Fruit fly (Drosophila melanogaster) whole organism, embryonic: Measurements from ENCODE around the gene BHD.

Experiments
- CG10321 ChIP-seq: fragments of 200-800 bp; sonication (Bioruptor generic); IDR thresholded peaks from 2 replicates; pipeline ENCODE4 v1.3.6; 2022; ENCODE audit warnings: missing biosample characterization, missing genetic modification characterization
- CG11504 ChIP-seq: fragments of 200-800 bp; sonication (Bioruptor generic); optimal IDR thresholded peaks from 3 replicates; lab custom pipeline; 2019; ENCODE audit warnings: missing biosample characterization, mild to moderate bottlenecking, missing genetic modification characterization, moderate library complexity
- CG12104 ChIP-seq: fragments of 200-800 bp; sonication (Bioruptor generic); optimal IDR thresholded peaks from 3 replicates; lab custom pipeline; 2016; ENCODE audit warnings: missing biosample characterization, missing genetic modification characterization
- CG12299 ChIP-seq: fragments of 200-800 bp; sonication (Bioruptor generic); optimal IDR thresholded peaks from 2 replicates; lab custom pipeline; 2018; ENCODE audit warnings: missing biosample characterization, mild to moderate bottlenecking, missing genetic modification characterization
- CG1529 ChIP-seq: fragments of 200-800 bp; sonication (Bioruptor generic); optimal IDR thresholded peaks from 3 replicates; lab custom pipeline; 2018; ENCODE audit warnings: missing biosample characterization, missing genetic modification characterization
- CG15514 ChIP-seq: fragments of 200-800 bp; sonication (Bioruptor generic); optimal IDR thresholded peaks from 3 replicates; lab custom pipeline; 2017; ENCODE audit warnings: missing biosample characterization, missing genetic modification characterization, mild to moderate bottlenecking, moderate library complexity, missing genetic modification reagents
- CG16779 ChIP-seq: fragments of 200-800 bp; sonication (Bioruptor generic); IDR thresholded peaks from 2 replicates; pipeline ENCODE4 v1.3.6; 2022; ENCODE audit warnings: missing biosample characterization, missing genetic modification characterization
- CG17328 ChIP-seq: fragments of 200-800 bp; sonication (Bioruptor generic); IDR thresholded peaks from 2 replicates; pipeline ENCODE4 v1.3.6; 2022; ENCODE audit warnings: missing biosample characterization, missing genetic modification characterization
- CG17361 ChIP-seq: fragments of 200-800 bp; sonication (Bioruptor generic); IDR thresholded peaks from 3 replicates; pipeline ENCODE4 v1.3.6; 2022; ENCODE audit warnings: missing biosample characterization, missing genetic modification characterization
- CG17385 ChIP-seq: fragments of 200-800 bp; sonication (Bioruptor generic); optimal IDR thresholded peaks from 3 replicates; lab custom pipeline; 2018; ENCODE audit warnings: missing biosample characterization, mild to moderate bottlenecking, missing genetic modification characterization
- CG17912 ChIP-seq: fragments of 200-800 bp; sonication (Bioruptor generic); optimal IDR thresholded peaks from 2 replicates; lab custom pipeline; 2018; ENCODE audit warnings: missing biosample characterization, mild to moderate bottlenecking, missing genetic modification characterization
- CG18476 ChIP-seq: fragments of 200-800 bp; sonication (Bioruptor generic); optimal IDR thresholded peaks from 2 replicates; lab custom pipeline; 2016; ENCODE audit warnings: missing biosample characterization, mild to moderate bottlenecking, missing genetic modification characterization
- CG18764 ChIP-seq: fragments of 200-800 bp; sonication (Bioruptor generic); optimal IDR thresholded peaks from 3 replicates; lab custom pipeline; 2016; ENCODE audit warnings: missing biosample characterization, missing genetic modification characterization
- CG2129 ChIP-seq: fragments of 200-800 bp; sonication (Bioruptor generic); IDR thresholded peaks from 2 replicates; pipeline ENCODE4 v1.3.6; 2022; ENCODE audit warnings: missing biosample characterization, missing genetic modification characterization; ENCODE audit not compliant: partially characterized antibody
- CG30403 ChIP-seq: fragments of 200-800 bp; sonication (Bioruptor generic); optimal IDR thresholded peaks from 3 replicates; lab custom pipeline; 2016; ENCODE audit warnings: missing biosample characterization, missing genetic modification characterization
- CG3995 ChIP-seq: fragments of 200-800 bp; sonication (Bioruptor generic); optimal IDR thresholded peaks from 3 replicates; lab custom pipeline; 2016; ENCODE audit warnings: missing biosample characterization, missing genetic modification characterization
- CG7271 ChIP-seq: fragments of 200-800 bp; sonication (Bioruptor generic); optimal IDR thresholded peaks from 2 replicates; lab custom pipeline; 2018; ENCODE audit warnings: missing biosample characterization, mild to moderate bottlenecking, missing genetic modification characterization, moderate library complexity
- CG7839 ChIP-seq: fragments of 200-800 bp; sonication (Bioruptor generic); optimal IDR thresholded peaks from 3 replicates; lab custom pipeline; 2018; ENCODE audit warnings: missing biosample characterization, mild to moderate bottlenecking, missing genetic modification characterization, moderate library complexity
- CG7963 ChIP-seq: fragments of 200-800 bp; sonication (Bioruptor generic); IDR thresholded peaks from 3 replicates; pipeline ENCODE4 v1.3.6; 2022; ENCODE audit warnings: missing biosample characterization, missing genetic modification characterization; ENCODE audit not compliant: partially characterized antibody
- Dad ChIP-seq: fragments of 200-800 bp; sonication (Bioruptor generic); optimal IDR thresholded peaks from 3 replicates; lab custom pipeline; 2016; ENCODE audit warnings: missing biosample characterization, missing genetic modification characterization
- Deaf1 ChIP-seq: fragments of 200-800 bp; optimal IDR thresholded peaks from 3 replicates; lab custom pipeline; 2019; ENCODE audit warnings: missing biosample characterization, mild to moderate bottlenecking, missing genetic modification characterization, moderate library complexity
- E2f2 ChIP-seq: fragments of 200-800 bp; sonication (Bioruptor generic); IDR thresholded peaks from 2 replicates; pipeline ENCODE4 v1.3.6; 2022; ENCODE audit warnings: missing biosample characterization, missing genetic modification characterization
- Elba2 ChIP-seq: fragments of 200-800 bp; sonication (Bioruptor generic); optimal IDR thresholded peaks from 3 replicates; lab custom pipeline; 2016; ENCODE audit warnings: missing biosample characterization, missing genetic modification characterization
- Mes4 ChIP-seq: fragments of 200-800 bp; sonication (Bioruptor generic); optimal IDR thresholded peaks from 2 replicates; lab custom pipeline; 2016; ENCODE audit warnings: missing biosample characterization, missing genetic modification characterization
- NC2α ChIP-seq: fragments of 200-800 bp; sonication (Bioruptor generic); optimal IDR thresholded peaks from 2 replicates; lab custom pipeline; 2016; ENCODE audit warnings: missing biosample characterization, missing genetic modification characterization
- Nf-YC ChIP-seq: fragments of 200-800 bp; optimal IDR thresholded peaks from 3 replicates; lab custom pipeline; 2019; ENCODE audit warnings: missing biosample characterization, mild to moderate bottlenecking, missing genetic modification characterization, moderate library complexity
- Opbp ChIP-seq: fragments of 200-800 bp; sonication (Bioruptor generic); IDR thresholded peaks from 3 replicates; pipeline ENCODE4 v1.3.6; 2022; ENCODE audit warnings: missing biosample characterization, missing genetic modification characterization; ENCODE audit not compliant: partially characterized antibody
- Pdp1 ChIP-seq, 2 experiments: fragments of 200-800 bp; sonication (Bioruptor generic); optimal IDR thresholded peaks; 3 replicates each; lab custom pipeline; 2016; ENCODE audit warnings: missing biosample characterization in 2 of 2, missing genetic modification characterization in 2 of 2, mild to moderate bottlenecking in 1 of 2, moderate library complexity in 1 of 2
- Taf1 ChIP-seq: fragments of 200-800 bp; sonication (Bioruptor generic); IDR thresholded peaks from 2 replicates; pipeline ENCODE4 v1.3.6; 2022; ENCODE audit warnings: missing biosample characterization, missing genetic modification characterization
- Trl ChIP-seq, 3 experiments: fragments of >200 bp in 2 of 3; fragments of 200-800 bp in 1 of 3; sonication (Bioruptor generic) in 1 of 3; optimal IDR thresholded peaks; 2 replicates in 1 of 3; 3 replicates in 2 of 3; lab custom pipeline; 2016 to 2017; ENCODE audit warnings: missing biosample characterization in 1 of 3, missing genetic modification characterization in 1 of 3
- abd-A ChIP-seq: fragments of 200-800 bp; sonication (Bioruptor generic); optimal IDR thresholded peaks from 3 replicates; lab custom pipeline; 2019; ENCODE audit warnings: missing biosample characterization, mild to moderate bottlenecking, missing genetic modification characterization, moderate library complexity
- ash1 ChIP-seq: fragments of 200-800 bp; sonication (Bioruptor generic); optimal IDR thresholded peaks from 2 replicates; lab custom pipeline; 2018; ENCODE audit warnings: missing biosample characterization, mild to moderate bottlenecking, missing genetic modification characterization
- bsh ChIP-seq, 2 experiments: fragments of 200-800 bp; sonication (Bioruptor generic); optimal IDR thresholded peaks; 2 replicates each; lab custom pipeline; 2017 to 2018; ENCODE audit warnings: mild to moderate bottlenecking in 2 of 2, missing biosample characterization in 2 of 2, missing genetic modification characterization in 2 of 2, moderate library complexity in 1 of 2
- cg ChIP-seq: fragments of 200-800 bp; sonication (Bioruptor generic); optimal IDR thresholded peaks from 3 replicates; lab custom pipeline; 2019; ENCODE audit warnings: missing biosample characterization, mild to moderate bottlenecking, missing genetic modification characterization, moderate library complexity
- fd96Cb ChIP-seq: fragments of 200-800 bp; sonication (Bioruptor generic); optimal IDR thresholded peaks from 2 replicates; lab custom pipeline; 2018; ENCODE audit warnings: missing biosample characterization, mild to moderate bottlenecking, missing genetic modification characterization, moderate library complexity
- gce ChIP-seq: fragments of 200-800 bp; sonication (Bioruptor generic); IDR thresholded peaks from 3 replicates; pipeline ENCODE4 v1.3.6; 2022; ENCODE audit warnings: missing biosample characterization, missing genetic modification characterization
- gcm2 ChIP-seq: fragments of 200-800 bp; sonication (Bioruptor generic); optimal IDR thresholded peaks from 2 replicates; lab custom pipeline; 2016; ENCODE audit warnings: missing biosample characterization, missing genetic modification characterization
- lbe ChIP-seq: fragments of 200-800 bp; sonication (Bioruptor generic); optimal IDR thresholded peaks from 2 replicates; lab custom pipeline; 2016; ENCODE audit warnings: missing biosample characterization, mild to moderate bottlenecking, missing genetic modification characterization
- maf-S ChIP-seq: fragments of 200-800 bp; sonication (Bioruptor generic); optimal IDR thresholded peaks from 2 replicates; lab custom pipeline; 2016; ENCODE audit warnings: missing biosample characterization, missing genetic modification characterization
- nau ChIP-seq: fragments of 200-800 bp; sonication (Bioruptor generic); optimal IDR thresholded peaks from 3 replicates; lab custom pipeline; 2017; ENCODE audit warnings: missing biosample characterization, mild to moderate bottlenecking, missing genetic modification characterization, missing genetic modification reagents
- nerfin-2 ChIP-seq: fragments of 200-800 bp; sonication (Bioruptor generic); IDR thresholded peaks from 2 replicates; pipeline ENCODE4 v1.3.6; 2022; ENCODE audit warnings: missing biosample characterization, missing genetic modification characterization; ENCODE audit not compliant: partially characterized antibody
- nom ChIP-seq: fragments of 200-800 bp; sonication (Bioruptor generic); optimal IDR thresholded peaks from 2 replicates; lab custom pipeline; 2017; ENCODE audit warnings: missing biosample characterization, missing genetic modification characterization, mild to moderate bottlenecking, moderate library complexity, missing genetic modification reagents
- org-1 ChIP-seq: fragments of 200-800 bp; sonication (Bioruptor generic); optimal IDR thresholded peaks from 2 replicates; lab custom pipeline; 2017; ENCODE audit warnings: missing biosample characterization, missing genetic modification characterization
- pb ChIP-seq: fragments of 200-800 bp; sonication (Bioruptor generic); optimal IDR thresholded peaks from 3 replicates; lab custom pipeline; 2016; ENCODE audit warnings: missing biosample characterization, missing genetic modification characterization
- pho ChIP-seq: fragments of 200-800 bp; sonication (Bioruptor generic); optimal IDR thresholded peaks from 2 replicates; lab custom pipeline; 2016; ENCODE audit warnings: missing biosample characterization, missing genetic modification characterization
- sens ChIP-seq: fragments of 200-800 bp; sonication (Bioruptor generic); peaks from one replicate; lab custom pipeline; 2016; ENCODE audit warnings: missing biosample characterization, missing genetic modification characterization
- sima ChIP-seq: fragments of 200-800 bp; sonication (Bioruptor generic); optimal IDR thresholded peaks from 2 replicates; lab custom pipeline; 2016; ENCODE audit warnings: missing biosample characterization, missing genetic modification characterization
- slp2 ChIP-seq: fragments of 200-800 bp; sonication (Bioruptor generic); optimal IDR thresholded peaks from 2 replicates; lab custom pipeline; 2016; ENCODE audit warnings: missing biosample characterization, missing genetic modification characterization
- tup ChIP-seq: fragments of 200-800 bp; sonication (Bioruptor generic); optimal IDR thresholded peaks from 2 replicates; lab custom pipeline; 2016; ENCODE audit warnings: missing biosample characterization, mild to moderate bottlenecking, missing genetic modification characterization, moderate library complexity

BHD gene

dm6 chr3L:7243775-7244438 is 5.6 kb downstream of the BHD start, which contains the start of the genes mRpL50 and mei-P22 (continued):
- TF ChIP-seq NC2α (GFP tag; lab: Kevin White, UChicago) (no peak), CG17385 (GFP tag; lab: Kevin White, UChicago) (no peak), gce (GFP tag; lab: Robert Waterston, UW) (no peak), CG2129 (no peak), CG10321 (GFP tag; lab: Robert Waterston, UW) (no peak), CG17328 (GFP tag; lab: Robert Waterston, UW) (no peak), Deaf1 (tag; lab: Kevin White, UChicago) (no peak), CG1529 (no peak), sima (GFP tag; lab: Kevin White, UChicago) (no peak), ash1 (GFP tag; lab: Kevin White, UChicago) (no peak), fd96Cb (tag; lab: Kevin White, UChicago) (no peak), CG15514 (peak; percentile 50), CG30403 (GFP tag; lab: Kevin White, UChicago) (peak; percentile 27), CG12104 (GFP tag; lab: Kevin White, UChicago) (no peak), CG16779 (GFP tag; lab: Robert Waterston, UW) (no peak), CG12299 (tag; lab: Kevin White, UChicago) (no peak), bsh (GFP tag; optimal IDR thresholded peaks at IDR 0.05; lab: Kevin White, UChicago) (peak in 1 of 2 experiments; percentile 30), CG18764 (GFP tag; lab: Kevin White, UChicago) (no peak), Opbp (GFP tag; lab: Robert Waterston, UW) (no peak), sens (peak; percentile 84), pb (GFP tag; lab: Kevin White, UChicago) (no peak), Nf-YC (peak; percentile 36), pho (GFP tag; lab: Kevin White, UChicago) (no peak), lbe (peak; percentile 20), CG11504 (tag; lab: Kevin White, UChicago) (peak; percentile 23), nerfin-2 (GFP tag; lab: Robert Waterston, UW) (no peak), abd-A (tag; lab: Kevin White, UChicago) (no peak), gcm2 (no peak), maf-S (GFP tag; lab: Kevin White, UChicago) (no peak), CG17912 (GFP tag; lab: Kevin White, UChicago) (no peak), cg (no peak), CG3995 (GFP tag; lab: Kevin White, UChicago) (no peak), CG18476 (peak; percentile 30), E2f2 (peak; percentile 46), Dad (GFP tag; lab: Kevin White, UChicago) (no peak), org-1 (GFP tag; lab: Kevin White, UChicago) (no peak), nom (GFP tag; lab: Kevin White, UChicago) (no peak), CG7271 (tag; lab: Kevin White, UChicago) (no peak), Elba2 (GFP tag; lab: Kevin White, UChicago) (no peak), CG7839 (peak; percentile 28), nau (GFP tag; lab: Kevin White, UChicago) (no peak), Mes4 (GFP tag; lab: Kevin White, UChicago) (no peak), CG7963 (GFP tag; lab: Robert Waterston, UW) (no peak), slp2 (no peak), tup (GFP tag; lab: Kevin White, UChicago) (no peak), CG17361 (0 out of 3 replicates have a peak, but pooled peaks have one; percentile 20), Trl (optimal IDR thresholded peaks at IDR 0.05; lab: Kevin White, UChicago) (no peak), Trl (GFP tag; optimal IDR thresholded peaks at IDR 0.05; lab: Kevin White, UChicago) (no peak), Pdp1 (GFP tag; optimal IDR thresholded peaks at IDR 0.05; lab: Kevin White, UChicago) (peak in 1 of 2 experiments; percentile 89), Taf1 (GFP tag; lab: Robert Waterston, UW) (no peak)
